Fruit fly (Drosophila melanogaster) whole organism, embryonic: Measurements from ENCODE around the gene CG33298.

Experiments
- ATbp ChIP-seq: fragments of 200-800 bp; sonication (Bioruptor generic); optimal IDR thresholded peaks from 2 replicates; lab custom pipeline; 2017; ENCODE audit warnings: missing biosample characterization, mild to moderate bottlenecking, missing genetic modification characterization, missing genetic modification reagents
- C15 ChIP-seq: fragments of 200-800 bp; sonication (Bioruptor generic); IDR thresholded peaks from 3 replicates; pipeline ENCODE4 v1.3.6; 2022; ENCODE audit warnings: missing biosample characterization, missing genetic modification characterization
- CG10274 ChIP-seq: fragments of 200-800 bp; sonication (Bioruptor generic); optimal IDR thresholded peaks from 3 replicates; lab custom pipeline; 2017; ENCODE audit warnings: missing biosample characterization, mild to moderate bottlenecking, missing genetic modification characterization
- CG11085 ChIP-seq: fragments of 200-800 bp; sonication (Bioruptor generic); IDR thresholded peaks from 2 replicates; pipeline ENCODE4 v1.3.6; 2022; ENCODE audit warnings: missing biosample characterization, missing genetic modification characterization
- CG11456 ChIP-seq: fragments of 200-800 bp; sonication (Bioruptor generic); IDR thresholded peaks from 3 replicates; pipeline ENCODE4 v1.3.6; 2022; ENCODE audit warnings: missing biosample characterization, missing genetic modification characterization
- CG14710 ChIP-seq: fragments of 200-800 bp; sonication (Bioruptor generic); optimal IDR thresholded peaks from 3 replicates; lab custom pipeline; 2019; ENCODE audit warnings: missing biosample characterization, mild to moderate bottlenecking, missing genetic modification characterization, moderate library complexity
- CG16779 ChIP-seq: fragments of 200-800 bp; sonication (Bioruptor generic); IDR thresholded peaks from 2 replicates; pipeline ENCODE4 v1.3.6; 2022; ENCODE audit warnings: missing biosample characterization, missing genetic modification characterization
- CG17385 ChIP-seq: fragments of 200-800 bp; sonication (Bioruptor generic); optimal IDR thresholded peaks from 3 replicates; lab custom pipeline; 2018; ENCODE audit warnings: missing biosample characterization, mild to moderate bottlenecking, missing genetic modification characterization
- CG18476 ChIP-seq: fragments of 200-800 bp; sonication (Bioruptor generic); optimal IDR thresholded peaks from 2 replicates; lab custom pipeline; 2016; ENCODE audit warnings: missing biosample characterization, mild to moderate bottlenecking, missing genetic modification characterization
- CG2678 ChIP-seq: fragments of 200-800 bp; sonication (Bioruptor generic); optimal IDR thresholded peaks from 3 replicates; lab custom pipeline; 2019; ENCODE audit warnings: missing biosample characterization, mild to moderate bottlenecking, missing genetic modification characterization, moderate library complexity
- CG30431 ChIP-seq: fragments of 200-800 bp; sonication (Bioruptor generic); optimal IDR thresholded peaks from 2 replicates; lab custom pipeline; 2017; ENCODE audit warnings: missing biosample characterization, missing genetic modification characterization
- CG3163 ChIP-seq: fragments of 200-800 bp; sonication (Bioruptor generic); optimal IDR thresholded peaks from 3 replicates; lab custom pipeline; 2016; ENCODE audit warnings: missing biosample characterization, missing genetic modification characterization
- CG3847 ChIP-seq: fragments of 200-800 bp; sonication (Bioruptor generic); IDR thresholded peaks from 2 replicates; pipeline ENCODE4 v1.3.6; 2022; ENCODE audit warnings: missing biosample characterization, missing genetic modification characterization
- CG42726 ChIP-seq: fragments of 200-800 bp; sonication (Bioruptor generic); IDR thresholded peaks from 2 replicates; pipeline ENCODE4 v1.3.6; 2022; ENCODE audit warnings: missing biosample characterization, missing genetic modification characterization; ENCODE audit not compliant: partially characterized antibody
- CG5245 ChIP-seq: fragments of 200-800 bp; sonication (Bioruptor generic); optimal IDR thresholded peaks from 3 replicates; lab custom pipeline; 2016; ENCODE audit warnings: missing biosample characterization, missing genetic modification characterization
- CG6689 ChIP-seq: fragments of 200-800 bp; sonication (Bioruptor generic); IDR thresholded peaks from 2 replicates; pipeline ENCODE4 v1.3.6; 2022; ENCODE audit warnings: missing biosample characterization, missing genetic modification characterization
- CG6765 ChIP-seq: fragments of 200-800 bp; sonication (Bioruptor generic); optimal IDR thresholded peaks from 3 replicates; lab custom pipeline; 2017; ENCODE audit warnings: missing biosample characterization, mild to moderate bottlenecking, missing genetic modification characterization
- CG6791 ChIP-seq: fragments of 200-800 bp; sonication (Bioruptor generic); IDR thresholded peaks from 3 replicates; pipeline ENCODE4 v1.3.6; 2022; ENCODE audit warnings: missing biosample characterization, missing genetic modification characterization; ENCODE audit not compliant: partially characterized antibody
- CG7987 ChIP-seq: fragments of 200-800 bp; sonication (Bioruptor generic); optimal IDR thresholded peaks from 2 replicates; lab custom pipeline; 2018; ENCODE audit warnings: missing biosample characterization, mild to moderate bottlenecking, missing genetic modification characterization, moderate library complexity
- CG8089 ChIP-seq: fragments of 200-800 bp; sonication (Bioruptor generic); optimal IDR thresholded peaks from 3 replicates; lab custom pipeline; 2016; ENCODE audit warnings: missing biosample characterization, missing genetic modification characterization
- CG8478 ChIP-seq: fragments of >200 bp; optimal IDR thresholded peaks from 2 replicates; lab custom pipeline; 2018
- CTCF ChIP-seq: fragments of 200-800 bp; sonication (Bioruptor generic); optimal IDR thresholded peaks from 2 replicates; lab custom pipeline; 2017; ENCODE audit warnings: missing biosample characterization, mild to moderate bottlenecking, missing genetic modification characterization, moderate library complexity
- Chrac-16 ChIP-seq: fragments of 200-800 bp; sonication (Bioruptor generic); optimal IDR thresholded peaks from 3 replicates; lab custom pipeline; 2016; ENCODE audit warnings: missing biosample characterization, missing genetic modification characterization
- Dip3 ChIP-seq: fragments of 200-800 bp; sonication (Bioruptor generic); optimal IDR thresholded peaks from 3 replicates; lab custom pipeline; 2016; ENCODE audit warnings: missing biosample characterization, missing genetic modification characterization
- Doc2 ChIP-seq: fragments of 200-800 bp; sonication (Bioruptor generic); IDR thresholded peaks from 2 replicates; pipeline ENCODE4 v1.3.6; 2022; ENCODE audit warnings: missing biosample characterization, missing genetic modification characterization
- Drgx ChIP-seq: fragments of 200-800 bp; sonication (Bioruptor generic); IDR thresholded peaks from 2 replicates; pipeline ENCODE4 v1.3.6; 2022; ENCODE audit warnings: missing biosample characterization, missing genetic modification characterization
- Elba2 ChIP-seq: fragments of 200-800 bp; sonication (Bioruptor generic); optimal IDR thresholded peaks from 3 replicates; lab custom pipeline; 2016; ENCODE audit warnings: missing biosample characterization, missing genetic modification characterization
- HLH54F ChIP-seq: fragments of 200-800 bp; sonication (Bioruptor generic); optimal IDR thresholded peaks from 3 replicates; lab custom pipeline; 2016; ENCODE audit warnings: missing biosample characterization, missing genetic modification characterization
- Hmr ChIP-seq: fragments of 200-800 bp; sonication (Bioruptor generic); optimal IDR thresholded peaks from 3 replicates; lab custom pipeline; 2017; ENCODE audit warnings: mild to moderate bottlenecking, missing biosample characterization, missing genetic modification reagents, missing genetic modification characterization
- Lpt ChIP-seq: fragments of >200 bp; optimal IDR thresholded peaks from 2 replicates; lab custom pipeline; 2018; ENCODE audit warnings: missing biosample characterization, missing genetic modification characterization
- Mrtf ChIP-seq: fragments of 200-800 bp; sonication (Bioruptor generic); IDR thresholded peaks from 3 replicates; pipeline ENCODE4 v1.3.6; 2022; ENCODE audit warnings: missing biosample characterization, missing genetic modification characterization
- NfI ChIP-seq: fragments of 200-800 bp; sonication (Bioruptor generic); optimal IDR thresholded peaks from 3 replicates; lab custom pipeline; 2018; ENCODE audit warnings: missing biosample characterization, mild to moderate bottlenecking, missing genetic modification characterization, moderate library complexity
- Xbp1 ChIP-seq: fragments of 200-800 bp; sonication (Bioruptor generic); optimal IDR thresholded peaks from 3 replicates; lab custom pipeline; 2016; ENCODE audit warnings: missing biosample characterization, mild to moderate bottlenecking, missing genetic modification characterization
- abd-A ChIP-seq: fragments of 200-800 bp; sonication (Bioruptor generic); optimal IDR thresholded peaks from 3 replicates; lab custom pipeline; 2019; ENCODE audit warnings: missing biosample characterization, mild to moderate bottlenecking, missing genetic modification characterization, moderate library complexity
- ap ChIP-seq: fragments of 200-800 bp; sonication (Bioruptor generic); IDR thresholded peaks from 2 replicates; pipeline ENCODE4 v1.3.6; 2022; ENCODE audit warnings: missing biosample characterization, missing genetic modification characterization
- az2 ChIP-seq: fragments of 200-800 bp; sonication (Bioruptor generic); optimal IDR thresholded peaks from 3 replicates; lab custom pipeline; 2016; ENCODE audit warnings: missing biosample characterization, missing genetic modification characterization
- dmrt99B ChIP-seq: fragments of 200-800 bp; sonication (Bioruptor generic); optimal IDR thresholded peaks from 2 replicates; lab custom pipeline; 2018; ENCODE audit warnings: missing biosample characterization, mild to moderate bottlenecking, missing genetic modification characterization, moderate library complexity
- fru ChIP-seq: fragments of >200 bp; optimal IDR thresholded peaks from 2 replicates; lab custom pipeline; 2017
- gcm ChIP-seq: fragments of 200-800 bp; sonication (Bioruptor generic); optimal IDR thresholded peaks from 2 replicates; lab custom pipeline; 2019; ENCODE audit warnings: missing biosample characterization, mild to moderate bottlenecking, missing genetic modification characterization, moderate library complexity
- gcm2 ChIP-seq: fragments of 200-800 bp; sonication (Bioruptor generic); optimal IDR thresholded peaks from 2 replicates; lab custom pipeline; 2016; ENCODE audit warnings: missing biosample characterization, missing genetic modification characterization
- grau ChIP-seq: fragments of 200-800 bp; optimal IDR thresholded peaks from 3 replicates; lab custom pipeline; 2019; ENCODE audit warnings: missing biosample characterization, mild to moderate bottlenecking, missing genetic modification characterization, moderate library complexity
- ind ChIP-seq: fragments of 200-800 bp; sonication (Bioruptor generic); optimal IDR thresholded peaks from 3 replicates; lab custom pipeline; 2016; ENCODE audit warnings: missing biosample characterization, missing genetic modification characterization
- insv ChIP-seq, 2 experiments: fragments of 200-800 bp; sonication (Bioruptor generic); optimal IDR thresholded peaks; 3 replicates each; lab custom pipeline; 2016 to 2018; ENCODE audit warnings: missing biosample characterization in 2 of 2, missing genetic modification characterization in 2 of 2
- kni ChIP-seq: fragments of 200-800 bp; sonication (Bioruptor generic); optimal IDR thresholded peaks from 3 replicates; lab custom pipeline; 2017; ENCODE audit warnings: mild to moderate bottlenecking, missing biosample characterization, missing genetic modification reagents, missing genetic modification characterization
- nerfin-1 ChIP-seq: fragments of 200-800 bp; sonication (Bioruptor generic); optimal IDR thresholded peaks from 3 replicates; lab custom pipeline; 2019; ENCODE audit warnings: missing biosample characterization, mild to moderate bottlenecking, missing genetic modification characterization, moderate library complexity
- org-1 ChIP-seq: fragments of 200-800 bp; sonication (Bioruptor generic); optimal IDR thresholded peaks from 2 replicates; lab custom pipeline; 2017; ENCODE audit warnings: missing biosample characterization, missing genetic modification characterization
- pnt ChIP-seq: fragments of 200-800 bp; sonication (Bioruptor generic); optimal IDR thresholded peaks from 3 replicates; lab custom pipeline; 2016; ENCODE audit warnings: missing biosample characterization, missing genetic modification characterization
- sisA ChIP-seq: fragments of 200-800 bp; sonication (Bioruptor generic); IDR thresholded peaks from 2 replicates; pipeline ENCODE4 v1.3.6; 2022; ENCODE audit warnings: missing biosample characterization, missing genetic modification characterization
- slp2 ChIP-seq: fragments of 200-800 bp; sonication (Bioruptor generic); optimal IDR thresholded peaks from 2 replicates; lab custom pipeline; 2016; ENCODE audit warnings: missing biosample characterization, missing genetic modification characterization
- sqz ChIP-seq: fragments of 200-800 bp; sonication (Bioruptor generic); optimal IDR thresholded peaks from 3 replicates; lab custom pipeline; 2018; ENCODE audit warnings: missing biosample characterization, mild to moderate bottlenecking, missing genetic modification characterization
- tll ChIP-seq, 2 experiments: fragments of 200-800 bp in 1 of 2; fragments of >200 bp in 1 of 2; sonication (Bioruptor generic) in 1 of 2; optimal IDR thresholded peaks; 2 replicates each; lab custom pipeline; 2017 to 2019; ENCODE audit warnings: missing biosample characterization in 2 of 2, missing genetic modification characterization in 2 of 2, mild to moderate bottlenecking in 1 of 2, moderate library complexity in 1 of 2
- usp ChIP-seq: fragments of >200 bp; optimal IDR thresholded peaks from 2 replicates; lab custom pipeline; 2017; ENCODE audit warnings: missing biosample characterization, missing genetic modification characterization
- wek ChIP-seq: fragments of 200-800 bp; sonication (Bioruptor generic); optimal IDR thresholded peaks from 3 replicates; lab custom pipeline; 2018; ENCODE audit warnings: missing biosample characterization, mild to moderate bottlenecking, missing genetic modification characterization, moderate library complexity
- zen2 ChIP-seq: fragments of 200-800 bp; sonication (Bioruptor generic); IDR thresholded peaks from 3 replicates; pipeline ENCODE4 v1.3.6; 2022; ENCODE audit warnings: missing biosample characterization, missing genetic modification characterization; ENCODE audit not compliant: partially characterized antibody

The CG33298 gene

DNA sequence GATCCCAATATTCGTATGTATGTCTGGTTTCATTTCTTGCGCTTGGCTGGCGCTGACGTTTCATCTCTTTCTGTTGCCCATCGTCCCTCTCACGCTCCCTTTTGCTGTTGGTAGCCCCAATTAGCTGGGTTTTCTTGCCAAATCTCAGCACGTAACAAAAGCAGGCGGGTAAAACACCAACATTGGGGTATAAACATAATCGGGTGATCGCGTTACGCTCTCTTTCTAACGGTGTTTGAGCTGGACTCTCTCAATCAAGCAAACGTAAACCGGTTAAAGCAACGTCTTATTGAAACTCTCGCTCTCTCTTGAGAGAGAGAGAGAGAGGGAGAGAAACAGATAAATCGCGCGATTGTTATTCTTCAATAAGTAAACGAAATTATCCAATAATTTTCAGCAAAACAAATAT lies 27.5 kb downstream of the CG33298 start (continued):
- TF ChIP-seq nerfin-1 (tag; lab: Kevin White, UChicago), result no peak
- no peak for TF ChIP-seq ATbp
- TF ChIP-seq CG42726 (GFP tag; lab: Robert Waterston, UW), result no peak
- peak; percentile 53 for TF ChIP-seq Elba2 (GFP tag; lab: Kevin White, UChicago)
- TF ChIP-seq CG30431 (GFP tag; lab: Kevin White, UChicago), result no peak
- no peak for TF ChIP-seq CTCF (GFP tag; lab: Kevin White, UChicago)
- TF ChIP-seq sisA (GFP tag; lab: Robert Waterston, UW), result no peak
- TF ChIP-seq CG7987 (GFP tag; lab: Kevin White, UChicago), result no peak
- TF ChIP-seq slp2 (GFP tag; lab: Kevin White, UChicago), result no peak
- no peak for TF ChIP-seq tll (GFP tag; optimal IDR thresholded peaks at IDR 0.05; lab: Kevin White, UChicago)
- TF ChIP-seq gcm2 (GFP tag; lab: Kevin White, UChicago), result no peak
- no peak for TF ChIP-seq Mrtf
- TF ChIP-seq gcm, result no peak
- no peak for TF ChIP-seq insv (GFP tag; optimal IDR thresholded peaks at IDR 0.05; lab: Kevin White, UChicago)
- no peak for TF ChIP-seq CG2678 (tag; lab: Kevin White, UChicago)
- no peak for TF ChIP-seq Xbp1 (GFP tag; lab: Kevin White, UChicago)
- TF ChIP-seq CG8478 (lab: Kevin White, UChicago), result no peak
- no peak for TF ChIP-seq org-1 (GFP tag; lab: Kevin White, UChicago)
- TF ChIP-seq az2 (GFP tag; lab: Kevin White, UChicago), result no peak
- TF ChIP-seq NfI (GFP tag; lab: Kevin White, UChicago), result no peak
- TF ChIP-seq CG8089, result no peak
- peak; percentile 93 for TF ChIP-seq kni (GFP tag; lab: Kevin White, UChicago)
- no peak for TF ChIP-seq Lpt
- no peak for TF ChIP-seq dmrt99B (tag; lab: Kevin White, UChicago)
- TF ChIP-seq CG10274 (GFP tag; lab: Kevin White, UChicago), result no peak
- TF ChIP-seq CG6689, result no peak
- TF ChIP-seq CG18476 (GFP tag; lab: Kevin White, UChicago), result no peak
- no peak for TF ChIP-seq usp (GFP tag; lab: Kevin White, UChicago)
- no peak for TF ChIP-seq sqz (GFP tag; lab: Kevin White, UChicago)
- no peak for TF ChIP-seq pnt
- peak; percentile 29 for TF ChIP-seq abd-A (tag; lab: Kevin White, UChicago)
- TF ChIP-seq HLH54F (GFP tag; lab: Kevin White, UChicago), result no peak
- TF ChIP-seq CG17385, result peak; percentile 6
- TF ChIP-seq CG16779 (GFP tag; lab: Robert Waterston, UW), result no peak
- no peak for TF ChIP-seq zen2 (GFP tag; lab: Robert Waterston, UW)
- TF ChIP-seq C15 (GFP tag; lab: Robert Waterston, UW), result no peak
- TF ChIP-seq CG6765, result no peak
- TF ChIP-seq CG3163 (GFP tag; lab: Kevin White, UChicago), result no peak
- no peak for TF ChIP-seq CG11085 (GFP tag; lab: Robert Waterston, UW)
- TF ChIP-seq ap (GFP tag; lab: Robert Waterston, UW), result no peak
- TF ChIP-seq grau (tag; lab: Kevin White, UChicago), result no peak
- no peak for TF ChIP-seq Drgx
- no peak for TF ChIP-seq Hmr
- TF ChIP-seq CG5245 (GFP tag; lab: Kevin White, UChicago), result no peak
- no peak for TF ChIP-seq ind (GFP tag; lab: Kevin White, UChicago)
- TF ChIP-seq wek (GFP tag; lab: Kevin White, UChicago), result peak; percentile 32
- TF ChIP-seq CG3847 (GFP tag; lab: Robert Waterston, UW), result no peak
- no peak for TF ChIP-seq CG6791 (GFP tag; lab: Robert Waterston, UW)
- no peak for TF ChIP-seq CG14710 (tag; lab: Kevin White, UChicago)
- TF ChIP-seq fru (lab: Kevin White, UChicago), result no peak
- TF ChIP-seq Dip3 (GFP tag; lab: Kevin White, UChicago), result no peak
- no peak for TF ChIP-seq CG11456 (GFP tag; lab: Robert Waterston, UW)
- TF ChIP-seq Chrac-16 (GFP tag; lab: Kevin White, UChicago), result no peak
- TF ChIP-seq Doc2 (GFP tag; lab: Robert Waterston, UW), result no peak
